Fruit fly (Drosophila melanogaster) whole organism, embryonic: ENCODE data around the gene CG33483.

ENCODE experiments used
- Atf6 ChIP-seq: fragments of 200-800 bp; sonication (Bioruptor generic); IDR thresholded peaks from 2 replicates; pipeline ENCODE4 v1.3.6; 2022; ENCODE audit warnings: missing biosample characterization, missing genetic modification characterization
- Bteb2 ChIP-seq: fragments of 200-800 bp; sonication (Bioruptor generic); optimal IDR thresholded peaks from 2 replicates; lab custom pipeline; 2016; ENCODE audit warnings: missing biosample characterization, missing genetic modification characterization
- C15 ChIP-seq: fragments of 200-800 bp; sonication (Bioruptor generic); IDR thresholded peaks from 3 replicates; pipeline ENCODE4 v1.3.6; 2022; ENCODE audit warnings: missing biosample characterization, missing genetic modification characterization
- CG1024 ChIP-seq: fragments of 200-800 bp; sonication (Bioruptor generic); IDR thresholded peaks from 2 replicates; pipeline ENCODE4 v1.3.6; 2022; ENCODE audit warnings: missing biosample characterization, missing genetic modification characterization
- CG10654 ChIP-seq: fragments of 200-800 bp; sonication (Bioruptor generic); optimal IDR thresholded peaks from 2 replicates; lab custom pipeline; 2016; ENCODE audit warnings: missing biosample characterization, missing genetic modification characterization
- CG10979 ChIP-seq: fragments of 200-800 bp; sonication (Bioruptor generic); optimal IDR thresholded peaks from 2 replicates; lab custom pipeline; 2018; ENCODE audit warnings: missing biosample characterization, mild to moderate bottlenecking, missing genetic modification characterization, moderate library complexity
- CG11696 ChIP-seq: fragments of 200-800 bp; sonication (Bioruptor generic); IDR thresholded peaks from 2 replicates; pipeline ENCODE4 v1.3.6; 2022; ENCODE audit warnings: missing biosample characterization, missing genetic modification characterization
- CG13296 ChIP-seq: fragments of 200-800 bp; sonication (Bioruptor generic); optimal IDR thresholded peaks from 3 replicates; lab custom pipeline; 2018; ENCODE audit warnings: missing biosample characterization, mild to moderate bottlenecking, missing genetic modification characterization
- CG15269 ChIP-seq: fragments of 200-800 bp; sonication (Bioruptor generic); optimal IDR thresholded peaks from 2 replicates; lab custom pipeline; 2018; ENCODE audit warnings: missing biosample characterization, mild to moderate bottlenecking, missing genetic modification characterization, moderate library complexity
- CG15696 ChIP-seq: fragments of 200-800 bp; sonication (Bioruptor generic); optimal IDR thresholded peaks from 2 replicates; lab custom pipeline; 2019; ENCODE audit warnings: missing biosample characterization, mild to moderate bottlenecking, missing genetic modification characterization, moderate library complexity
- CG1602 ChIP-seq: fragments of 200-800 bp; sonication (Bioruptor generic); optimal IDR thresholded peaks from 3 replicates; lab custom pipeline; 2016; ENCODE audit warnings: missing biosample characterization, missing genetic modification characterization
- CG17186 ChIP-seq: fragments of 200-800 bp; sonication (Bioruptor generic); optimal IDR thresholded peaks from 3 replicates; lab custom pipeline; 2017; ENCODE audit warnings: missing biosample characterization, missing genetic modification reagents, missing genetic modification characterization
- CG17328 ChIP-seq: fragments of 200-800 bp; sonication (Bioruptor generic); IDR thresholded peaks from 2 replicates; pipeline ENCODE4 v1.3.6; 2022; ENCODE audit warnings: missing biosample characterization, missing genetic modification characterization
- CG17361 ChIP-seq: fragments of 200-800 bp; sonication (Bioruptor generic); IDR thresholded peaks from 3 replicates; pipeline ENCODE4 v1.3.6; 2022; ENCODE audit warnings: missing biosample characterization, missing genetic modification characterization
- CG17612 ChIP-seq: fragments of 200-800 bp; sonication (Bioruptor generic); IDR thresholded peaks from 2 replicates; pipeline ENCODE4 v1.3.6; 2022; ENCODE audit warnings: missing biosample characterization, missing genetic modification characterization
- CG2120 ChIP-seq: fragments of 200-800 bp; sonication (Bioruptor generic); optimal IDR thresholded peaks from 3 replicates; lab custom pipeline; 2016; ENCODE audit warnings: missing biosample characterization, missing genetic modification characterization
- CG2129 ChIP-seq: fragments of 200-800 bp; sonication (Bioruptor generic); IDR thresholded peaks from 2 replicates; pipeline ENCODE4 v1.3.6; 2022; ENCODE audit warnings: missing biosample characterization, missing genetic modification characterization; ENCODE audit not compliant: partially characterized antibody
- CG3407 ChIP-seq: fragments of 200-800 bp; sonication (Bioruptor generic); optimal IDR thresholded peaks from 2 replicates; lab custom pipeline; 2018; ENCODE audit warnings: missing biosample characterization, mild to moderate bottlenecking, missing genetic modification characterization
- CG6272 ChIP-seq: fragments of 200-800 bp; sonication (Bioruptor generic); IDR thresholded peaks from 2 replicates; pipeline ENCODE4 v1.3.6; 2022; ENCODE audit warnings: missing biosample characterization, missing genetic modification characterization
- CG6791 ChIP-seq: fragments of 200-800 bp; sonication (Bioruptor generic); IDR thresholded peaks from 3 replicates; pipeline ENCODE4 v1.3.6; 2022; ENCODE audit warnings: missing biosample characterization, missing genetic modification characterization; ENCODE audit not compliant: partially characterized antibody
- CG7928 ChIP-seq: fragments of 200-800 bp; sonication (Bioruptor generic); optimal IDR thresholded peaks from 2 replicates; lab custom pipeline; 2017; ENCODE audit warnings: missing biosample characterization, mild to moderate bottlenecking, missing genetic modification characterization
- CG8089 ChIP-seq: fragments of 200-800 bp; sonication (Bioruptor generic); optimal IDR thresholded peaks from 3 replicates; lab custom pipeline; 2016; ENCODE audit warnings: missing biosample characterization, missing genetic modification characterization
- HmgD ChIP-seq: fragments of 200-800 bp; sonication (Bioruptor generic); optimal IDR thresholded peaks from 3 replicates; lab custom pipeline; 2016; ENCODE audit warnings: missing biosample characterization, missing genetic modification characterization
- HmgZ ChIP-seq: fragments of 200-800 bp; sonication (Bioruptor generic); optimal IDR thresholded peaks from 2 replicates; lab custom pipeline; 2018; ENCODE audit warnings: missing biosample characterization, mild to moderate bottlenecking, missing genetic modification characterization
- Lpt ChIP-seq: fragments of >200 bp; optimal IDR thresholded peaks from 2 replicates; lab custom pipeline; 2018; ENCODE audit warnings: missing biosample characterization, missing genetic modification characterization
- Mrtf ChIP-seq: fragments of 200-800 bp; sonication (Bioruptor generic); IDR thresholded peaks from 3 replicates; pipeline ENCODE4 v1.3.6; 2022; ENCODE audit warnings: missing biosample characterization, missing genetic modification characterization
- Myb ChIP-seq: fragments of 200-800 bp; sonication (Bioruptor generic); optimal IDR thresholded peaks from 2 replicates; lab custom pipeline; 2016; ENCODE audit warnings: missing biosample characterization, missing genetic modification characterization
- NC2α ChIP-seq: fragments of 200-800 bp; sonication (Bioruptor generic); optimal IDR thresholded peaks from 2 replicates; lab custom pipeline; 2016; ENCODE audit warnings: missing biosample characterization, missing genetic modification characterization
- Nf-YB ChIP-seq: fragments of 200-800 bp; sonication (Bioruptor generic); optimal IDR thresholded peaks from 3 replicates; lab custom pipeline; 2019; ENCODE audit warnings: missing biosample characterization, mild to moderate bottlenecking, missing genetic modification characterization, moderate library complexity
- Optix ChIP-seq: fragments of 200-800 bp; sonication (Bioruptor generic); IDR thresholded peaks from 3 replicates; pipeline ENCODE4 v1.3.6; 2022; ENCODE audit warnings: missing biosample characterization, missing genetic modification characterization
- Pdp1 ChIP-seq, 2 experiments: fragments of 200-800 bp; sonication (Bioruptor generic); optimal IDR thresholded peaks; 3 replicates each; lab custom pipeline; 2016; ENCODE audit warnings: missing biosample characterization in 2 of 2, missing genetic modification characterization in 2 of 2, mild to moderate bottlenecking in 1 of 2, moderate library complexity in 1 of 2
- Six4 ChIP-seq: fragments of 200-800 bp; sonication (Bioruptor generic); optimal IDR thresholded peaks from 2 replicates; lab custom pipeline; 2016; ENCODE audit warnings: missing biosample characterization, missing genetic modification characterization
- Sry-β ChIP-seq: fragments of 200-800 bp; sonication (Bioruptor generic); optimal IDR thresholded peaks from 2 replicates; lab custom pipeline; 2018; ENCODE audit warnings: missing biosample characterization, mild to moderate bottlenecking, missing genetic modification characterization, moderate library complexity
- Tbp ChIP-seq: fragments of >200 bp; optimal IDR thresholded peaks from 2 replicates; lab custom pipeline; 2018; ENCODE audit warnings: missing biosample characterization, missing genetic modification characterization
- Usf ChIP-seq: fragments of 200-800 bp; sonication (Bioruptor generic); optimal IDR thresholded peaks from 2 replicates; lab custom pipeline; 2017; ENCODE audit warnings: missing genotype, missing biosample characterization, missing genetic modification characterization
- Xrp1 ChIP-seq: fragments of 200-800 bp; sonication (Bioruptor generic); IDR thresholded peaks from 2 replicates; pipeline ENCODE4 v1.3.6; 2022; ENCODE audit warnings: missing biosample characterization, missing genetic modification characterization
- ac ChIP-seq: fragments of 200-800 bp; sonication (Bioruptor generic); optimal IDR thresholded peaks from 3 replicates; lab custom pipeline; 2017; ENCODE audit warnings: missing biosample characterization, mild to moderate bottlenecking, missing genetic modification characterization
- ap ChIP-seq: fragments of 200-800 bp; sonication (Bioruptor generic); IDR thresholded peaks from 2 replicates; pipeline ENCODE4 v1.3.6; 2022; ENCODE audit warnings: missing biosample characterization, missing genetic modification characterization
- dati ChIP-seq: fragments of 200-800 bp; sonication (Bioruptor generic); IDR thresholded peaks from 2 replicates; pipeline ENCODE4 v1.3.6; 2022; ENCODE audit warnings: missing biosample characterization, missing genetic modification characterization
- disco-r ChIP-seq: fragments of 200-800 bp; sonication (Bioruptor generic); optimal IDR thresholded peaks from 2 replicates; lab custom pipeline; 2016; ENCODE audit warnings: missing biosample characterization, missing genetic modification characterization
- grau ChIP-seq: fragments of 200-800 bp; optimal IDR thresholded peaks from 3 replicates; lab custom pipeline; 2019; ENCODE audit warnings: missing biosample characterization, mild to moderate bottlenecking, missing genetic modification characterization, moderate library complexity
- grn ChIP-seq: fragments of 200-800 bp; sonication (Bioruptor generic); optimal IDR thresholded peaks from 3 replicates; lab custom pipeline; 2017; ENCODE audit warnings: missing biosample characterization, missing genetic modification characterization
- gsb-n ChIP-seq: fragments of 200-800 bp; sonication (Bioruptor generic); optimal IDR thresholded peaks from 3 replicates; lab custom pipeline; 2018; ENCODE audit warnings: missing biosample characterization, mild to moderate bottlenecking, missing genetic modification characterization
- hkb ChIP-seq, 2 experiments: fragments of 200-800 bp in 1 of 2; fragments of >200 bp in 1 of 2; sonication (Bioruptor generic) in 1 of 2; IDR thresholded peaks in 1 of 2; optimal IDR thresholded peaks in 1 of 2; 2 replicates each; pipeline versions ENCODE4 v1.3.6 to Lab custom; 2017 to 2022; ENCODE audit warnings: missing biosample characterization in 1 of 2, missing genetic modification characterization in 1 of 2
- lab ChIP-seq: fragments of 200-800 bp; sonication (Bioruptor generic); optimal IDR thresholded peaks from 3 replicates; lab custom pipeline; 2017; ENCODE audit warnings: missing biosample characterization, missing genetic modification characterization, mild to moderate bottlenecking, moderate library complexity, missing genetic modification reagents
- lbe ChIP-seq: fragments of 200-800 bp; sonication (Bioruptor generic); optimal IDR thresholded peaks from 2 replicates; lab custom pipeline; 2016; ENCODE audit warnings: missing biosample characterization, mild to moderate bottlenecking, missing genetic modification characterization
- pnt ChIP-seq: fragments of 200-800 bp; sonication (Bioruptor generic); optimal IDR thresholded peaks from 3 replicates; lab custom pipeline; 2016; ENCODE audit warnings: missing biosample characterization, missing genetic modification characterization
- pzg ChIP-seq: fragments of 200-800 bp; sonication (Bioruptor generic); optimal IDR thresholded peaks from 3 replicates; lab custom pipeline; 2018; ENCODE audit warnings: missing biosample characterization, mild to moderate bottlenecking, missing genetic modification characterization, moderate library complexity
- slp2 ChIP-seq: fragments of 200-800 bp; sonication (Bioruptor generic); optimal IDR thresholded peaks from 2 replicates; lab custom pipeline; 2016; ENCODE audit warnings: missing biosample characterization, missing genetic modification characterization
- sug ChIP-seq: fragments of 200-800 bp; optimal IDR thresholded peaks from 2 replicates; lab custom pipeline; 2019; ENCODE audit warnings: missing biosample characterization, mild to moderate bottlenecking, missing genetic modification characterization, moderate library complexity
- tap ChIP-seq: fragments of 200-800 bp; optimal IDR thresholded peaks from 3 replicates; lab custom pipeline; 2019; ENCODE audit warnings: missing biosample characterization, mild to moderate bottlenecking, missing genetic modification characterization, moderate library complexity
- twi ChIP-seq: fragments of 200-800 bp; optimal IDR thresholded peaks from 2 replicates; lab custom pipeline; 2019; ENCODE audit warnings: missing biosample characterization, mild to moderate bottlenecking, missing genetic modification characterization, moderate library complexity

Gene CG33483

DNA sequence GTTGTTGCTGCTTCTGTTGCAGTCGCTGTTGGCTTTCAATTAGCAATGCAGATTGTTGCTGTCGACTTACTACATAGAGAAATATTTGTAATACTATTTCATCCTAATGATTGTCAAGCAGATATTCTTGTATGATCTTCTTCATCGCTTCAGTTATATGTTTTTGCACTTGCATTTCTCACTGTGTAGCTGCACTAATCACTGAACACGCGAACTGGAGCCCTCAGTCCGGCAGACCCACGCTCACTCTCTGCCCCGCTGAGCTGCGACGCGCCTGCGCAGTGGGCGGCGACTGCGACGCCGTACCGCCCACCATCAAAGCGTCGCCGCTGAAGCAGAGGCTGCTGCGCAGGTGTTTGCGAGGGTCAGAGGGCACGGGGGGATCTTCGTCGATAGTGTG lies 27.3 kb downstream of the CG33483 start (continued):
- TF ChIP-seq CG1602 (GFP tag; lab: Kevin White, UChicago) (no peak), CG10979 (tag; lab: Kevin White, UChicago) (peak; percentile 28), grn (no peak), CG17186 (no peak), CG6791 (GFP tag; lab: Robert Waterston, UW) (no peak), Pdp1 (GFP tag; optimal IDR thresholded peaks at IDR 0.05; lab: Kevin White, UChicago) (no peak), tap (tag; lab: Kevin White, UChicago) (no peak), Xrp1 (no peak), slp2 (no peak), lab (GFP tag; lab: Kevin White, UChicago) (peak; percentile 7), CG17361 (no peak), HmgZ (no peak), CG10654 (no peak), CG17612 (GFP tag; lab: Robert Waterston, UW) (no peak), ap (GFP tag; lab: Robert Waterston, UW) (no peak), pzg (GFP tag; lab: Kevin White, UChicago) (no peak), CG6272 (GFP tag; lab: Robert Waterston, UW) (no peak), Usf (no peak), CG2129 (GFP tag; lab: Robert Waterston, UW) (no peak), Bteb2 (GFP tag; lab: Kevin White, UChicago) (no peak), CG11696 (GFP tag; lab: Robert Waterston, UW) (no peak), hkb (optimal IDR thresholded peaks at IDR 0.05; lab: Kevin White, UChicago) (no peak), hkb (GFP tag; IDR thresholded peaks at IDR 0.05; lab: Robert Waterston, UW) (no peak), CG3407 (GFP tag; lab: Kevin White, UChicago) (no peak), pnt (GFP tag; lab: Kevin White, UChicago) (no peak), Mrtf (GFP tag; lab: Robert Waterston, UW) (no peak), Optix (GFP tag; lab: Robert Waterston, UW) (no peak), NC2α (GFP tag; lab: Kevin White, UChicago) (no peak), twi (tag; lab: Kevin White, UChicago) (no peak), Atf6 (no peak), CG13296 (no peak), Six4 (GFP tag; lab: Kevin White, UChicago) (no peak), CG15269 (peak; percentile 11), gsb-n (tag; lab: Kevin White, UChicago) (peak; percentile 21), CG8089 (no peak), Nf-YB (GFP tag; lab: Kevin White, UChicago) (no peak), ac (GFP tag; lab: Kevin White, UChicago) (no peak), grau (tag; lab: Kevin White, UChicago) (peak; percentile 25), HmgD (GFP tag; lab: Kevin White, UChicago) (no peak), CG15696 (tag; lab: Kevin White, UChicago) (no peak), Lpt (GFP tag; lab: Kevin White, UChicago) (no peak), Tbp (GFP tag; lab: Kevin White, UChicago) (no peak), Sry-β (GFP tag; lab: Kevin White, UChicago) (no peak), CG17328 (GFP tag; lab: Robert Waterston, UW) (0 out of 2 replicates have a peak, but pooled peaks have one; percentile 14), sug (no peak), C15 (GFP tag; lab: Robert Waterston, UW) (no peak), disco-r (no peak), CG2120 (GFP tag; lab: Kevin White, UChicago) (no peak), lbe (no peak), CG1024 (GFP tag; lab: Robert Waterston, UW) (peak; percentile 21; the same call in 1 of the 2 replicates), dati (GFP tag; lab: Robert Waterston, UW) (no peak), Myb (GFP tag; lab: Kevin White, UChicago) (no peak), CG7928 (GFP tag; lab: Kevin White, UChicago) (no peak)
